Fruit fly (Drosophila melanogaster): ENCODE results near the gene CG9147.

The CG9147 gene

dm6 chr2L:6035155-6035554 lies 30.6 kb upstream of the CG9147 start (continued):
- TF ChIP-seq Med (GFP tag): no peak
- no peak for TF ChIP-seq ewg (GFP tag; optimal IDR thresholded peaks at IDR 0.05)

DNA sequence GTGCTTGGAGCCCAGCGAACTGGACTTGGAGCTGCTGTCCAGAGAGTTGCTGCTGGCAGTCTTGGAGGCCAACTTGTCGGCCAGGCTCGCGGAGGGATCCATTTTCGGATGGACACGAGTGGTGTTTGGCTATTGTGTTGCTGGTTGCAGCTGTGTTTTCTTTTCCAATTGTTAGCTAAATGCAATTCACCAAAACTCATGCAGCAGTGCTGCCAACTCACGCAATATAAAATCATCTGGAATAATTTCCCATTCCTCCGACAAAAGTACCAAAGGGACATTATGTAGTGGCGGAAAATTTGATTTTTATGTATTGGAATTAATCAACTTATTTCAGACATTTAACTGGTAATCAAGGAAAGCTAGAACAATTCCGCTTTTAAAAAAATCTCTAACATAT lies 29.1 kb upstream of the CG9147 start, which contains the start of gene mtm:
Gene mtm (minus strand): TSS at position 306 of the 400 bp plus-strand sequence.
- TF ChIP-seq Meics (GFP tag; optimal IDR thresholded peaks at IDR 0.05) (no peak), pzg (GFP tag; optimal IDR thresholded peaks at IDR 0.05) (peak; percentile 53), peb (GFP tag; IDR thresholded peaks at IDR 0.05) (no peak), sna (GFP tag; IDR thresholded peaks at IDR 0.05; ENCODE audit: partially characterized antibody) (0 out of 2 replicates have a peak, but pooled peaks have one; percentile 30), Dp (GFP tag; optimal IDR thresholded peaks at IDR 0.05) (peak; percentile 87), CG13894 (tag; optimal IDR thresholded peaks at IDR 0.05) (no peak), gfzf (GFP tag; optimal IDR thresholded peaks at IDR 0.05) (peak; percentile 8), hbn (GFP tag; IDR thresholded peaks at IDR 0.05; ENCODE audit: partially characterized antibody) (0 out of 2 replicates have a peak, but pooled peaks have one; percentile 19), CG1233 (GFP tag; optimal IDR thresholded peaks at IDR 0.05) (no peak), nerfin-1 (tag; optimal IDR thresholded peaks at IDR 0.05) (peak; percentile 69), Gug (GFP tag; IDR thresholded peaks at IDR 0.05) (no peak), amos (GFP tag; IDR thresholded peaks at IDR 0.05; ENCODE audit: partially characterized antibody) (peak; percentile 18; the same call in 1 of the 2 replicates), CG16863 (GFP tag; optimal IDR thresholded peaks at IDR 0.05) (no peak), CG10462 (GFP tag; optimal IDR thresholded peaks at IDR 0.05) (no peak), kah (GFP tag; optimal IDR thresholded peaks at IDR 0.05) (peak; percentile 35), MESR4 (GFP tag; optimal IDR thresholded peaks at IDR 0.05) (peak; percentile 74), crp (GFP tag; optimal IDR thresholded peaks at IDR 0.05) (peak; percentile 40 to 91), ftz-f1 (GFP tag; optimal IDR thresholded peaks at IDR 0.05) (no peak), Deaf1 (tag; optimal IDR thresholded peaks at IDR 0.05) (no peak), dm (GFP tag; optimal IDR thresholded peaks at IDR 0.05) (no peak), zf30C (GFP tag; optimal IDR thresholded peaks at IDR 0.05) (no peak), ara (GFP tag; IDR thresholded peaks at IDR 0.05) (no peak), Dll (GFP tag; IDR thresholded peaks at IDR 0.05; ENCODE audit: partially characterized antibody) (0 out of 4 replicates have a peak, but pooled peaks have one; percentile 19), BEAF-32 (GFP tag; optimal IDR thresholded peaks at IDR 0.05) (peak; percentile 3), vvl (GFP tag; IDR thresholded peaks at IDR 0.05) (no peak), CG14965 (GFP tag; optimal IDR thresholded peaks at IDR 0.05; ENCODE audit: borderline replicate concordance) (no peak), CG10267 (tag; optimal IDR thresholded peaks at IDR 0.05) (peak; percentile 4), esg (GFP tag; conservative IDR thresholded peaks at IDR 0.05) (no peak), z (GFP tag; IDR thresholded peaks at IDR 0.05) (no peak), CG13296 (GFP tag; optimal IDR thresholded peaks at IDR 0.05) (no peak), Elba2 (GFP tag; optimal IDR thresholded peaks at IDR 0.05) (peak; percentile 45), gcm (GFP tag; optimal IDR thresholded peaks at IDR 0.05) (no peak), Ets97D (GFP tag; optimal IDR thresholded peaks at IDR 0.05) (peak; percentile 43), CG13123 (GFP tag; optimal IDR thresholded peaks at IDR 0.05) (no peak), CG6175 (GFP tag; IDR thresholded peaks at IDR 0.05) (no peak), YL-1 (GFP tag; optimal IDR thresholded peaks at IDR 0.05) (peak; percentile 47), sisA (GFP tag; IDR thresholded peaks at IDR 0.05) (no peak), CG11398 (GFP tag; optimal IDR thresholded peaks at IDR 0.05) (no peak), tx (GFP tag; optimal IDR thresholded peaks at IDR 0.05) (no peak), CG1602 (GFP tag; optimal IDR thresholded peaks at IDR 0.05) (no peak), CG9797 (GFP tag; optimal IDR thresholded peaks at IDR 0.05) (no peak), CG2116 (GFP tag; optimal IDR thresholded peaks at IDR 0.05) (peak; percentile 12), CG15514 (GFP tag; optimal IDR thresholded peaks at IDR 0.05) (peak; percentile 21), chinmo (GFP tag; IDR thresholded peaks at IDR 0.05; ENCODE audit: partially characterized antibody) (0 out of 4 replicates have a peak, but pooled peaks have one; percentile 41), stwl (tag; optimal IDR thresholded peaks at IDR 0.05) (peak; percentile 46), trem (tag; optimal IDR thresholded peaks at IDR 0.05) (peak; percentile 99)

All from whole organism, embryonic.